Worm (Caenorhabditis elegans) whole organism, L4 larva: ENCODE data around the gene C44H9.6.

Experiments used
- T20F7.1 ChIP-seq: fragments of 200-800 bp; sonication (Bioruptor generic); optimal IDR thresholded peaks from 2 replicates; lab custom pipeline; 2018; ENCODE audit warnings: mild to moderate bottlenecking, missing genetic modification characterization, missing compliant biosample characterization
- Y5F2A.4 ChIP-seq: fragments of 200-800 bp; sonication (Bioruptor generic); optimal IDR thresholded peaks from 2 replicates; lab custom pipeline; 2018; ENCODE audit warnings: mild to moderate bottlenecking, missing genetic modification characterization, missing compliant biosample characterization
- aha-1 ChIP-seq: fragments of 150-350 bp; peaks from one replicate; lab custom pipeline; 2014; ENCODE audit warnings: missing biosample characterization, missing genetic modification characterization
- ceh-20 ChIP-seq: fragments of 200-800 bp; sonication (Bioruptor generic); IDR thresholded peaks from 2 replicates; pipeline ENCODE4 v1.3.6; 2022; ENCODE audit warnings: missing genetic modification reagents, missing genetic modification characterization, missing compliant biosample characterization
- ceh-32 ChIP-seq: sonication (generic microtip); optimal IDR thresholded peaks from 2 replicates; lab custom pipeline; 2016; ENCODE audit warnings: mild to moderate bottlenecking, missing genetic modification characterization, missing compliant biosample characterization; ENCODE audit not compliant: poor library complexity
- ctbp-1 ChIP-seq: fragments of 200-800 bp; sonication (Bioruptor generic); IDR thresholded peaks from 2 replicates; pipeline ENCODE4 v1.3.6; 2022; ENCODE audit warnings: missing genetic modification reagents, missing genetic modification characterization, missing compliant biosample characterization
- daf-16 ChIP-seq, 3 experiments: sonication (generic microtip); optimal IDR thresholded peaks; 2 replicates each; lab custom pipeline; 2016 to 2017; ENCODE audit warnings: missing genetic modification characterization in 3 of 3, missing genetic modification reagents in 3 of 3, mild to moderate bottlenecking in 2 of 3, missing compliant biosample characterization in 2 of 3, missing biosample characterization in 1 of 3, moderate library complexity in 1 of 3
- daf-8 ChIP-seq: fragments of 200-800 bp; sonication (Bioruptor generic); IDR thresholded peaks from 2 replicates; pipeline ENCODE4 v1.3.6; 2022; ENCODE audit warnings: missing genetic modification characterization, missing compliant biosample characterization
- dmd-6 ChIP-seq: fragments of 200-800 bp; sonication (Bioruptor generic); IDR thresholded peaks from 2 replicates; pipeline ENCODE4 v1.3.6; 2022; ENCODE audit warnings: missing genetic modification reagents, missing genetic modification characterization, missing compliant biosample characterization
- dmd-8 ChIP-seq: fragments of 200-800 bp; sonication (Bioruptor generic); IDR thresholded peaks from 2 replicates; pipeline ENCODE4 v1.3.6; 2022; ENCODE audit warnings: missing genetic modification characterization, missing compliant biosample characterization
- duxl-1 ChIP-seq: sonication (generic microtip); optimal IDR thresholded peaks from 2 replicates; lab custom pipeline; 2016; ENCODE audit warnings: mild to moderate bottlenecking, missing genetic modification characterization, moderate library complexity, missing compliant biosample characterization; ENCODE audit not compliant: poor library complexity
- dve-1 ChIP-seq: sonication (generic microtip); optimal IDR thresholded peaks from 2 replicates; lab custom pipeline; 2017; ENCODE audit warnings: antibody characterized with exemption, mild to moderate bottlenecking, missing genetic modification characterization, missing compliant biosample characterization; ENCODE audit not compliant: insufficient read depth
- egl-27 ChIP-seq: sonication (generic microtip); optimal IDR thresholded peaks from 3 replicates; lab custom pipeline; 2017; ENCODE audit warnings: missing biosample characterization, missing genetic modification reagents, missing genetic modification characterization
- egl-43 ChIP-seq: fragments of 200-800 bp; sonication (Bioruptor generic); IDR thresholded peaks from 2 replicates; pipeline ENCODE4 v1.3.6; 2022; ENCODE audit warnings: missing genetic modification reagents, missing genetic modification characterization, missing compliant biosample characterization
- hif-1 ChIP-seq, 2 experiments: sonication (generic microtip); optimal IDR thresholded peaks; 2 replicates each; lab custom pipeline; 2016 to 2017; ENCODE audit warnings: missing compliant biosample characterization in 2 of 2, missing genetic modification characterization in 2 of 2, missing genetic modification reagents in 2 of 2, missing genotype in 2 of 2, mild to moderate bottlenecking in 1 of 2
- hlh-11 ChIP-seq: fragments of 200-800 bp; sonication (Bioruptor generic); optimal IDR thresholded peaks from 2 replicates; lab custom pipeline; 2018; ENCODE audit warnings: mild to moderate bottlenecking, missing genetic modification characterization, missing compliant biosample characterization
- hlh-30 ChIP-seq: sonication (generic microtip); optimal IDR thresholded peaks from 2 replicates; lab custom pipeline; 2017; ENCODE audit warnings: antibody characterized with exemption, mild to moderate bottlenecking, missing genetic modification characterization, missing compliant biosample characterization; ENCODE audit not compliant: insufficient read depth
- lin-1 ChIP-seq: fragments of 200-800 bp; sonication (Bioruptor generic); IDR thresholded peaks from 2 replicates; pipeline ENCODE4 v1.3.6; 2022; ENCODE audit warnings: missing genetic modification reagents, missing genetic modification characterization, missing compliant biosample characterization
- lin-13 ChIP-seq: fragments of 150-350 bp; optimal IDR thresholded peaks from 2 replicates; lab custom pipeline; 2014; ENCODE audit warnings: missing biosample characterization, missing genetic modification reagents, missing genetic modification characterization
- lin-15B ChIP-seq: fragments of 150-350 bp; sonication (generic microtip); optimal IDR thresholded peaks from 3 replicates; lab custom pipeline; 2014; ENCODE audit warnings: missing biosample characterization, missing genetic modification characterization
- lir-3 ChIP-seq: sonication (generic microtip); optimal IDR thresholded peaks from 2 replicates; lab custom pipeline; 2016; ENCODE audit warnings: mild to moderate bottlenecking, missing genetic modification characterization, missing compliant biosample characterization
- lsy-2 ChIP-seq, 2 experiments: fragments of 150-350 bp in 1 of 2; sonication (generic microtip) in 1 of 2; optimal IDR thresholded peaks; 2 replicates each; lab custom pipeline; 2014 to 2017; ENCODE audit warnings: missing biosample characterization in 2 of 2, missing genetic modification characterization in 2 of 2
- madf-9 ChIP-seq: fragments of 200-800 bp; sonication (Bioruptor generic); conservative IDR thresholded peaks from 2 replicates; pipeline ENCODE4 v1.3.6; 2022; ENCODE audit warnings: missing genetic modification reagents, missing genetic modification characterization, missing compliant biosample characterization
- mdl-1 ChIP-seq, 2 experiments: fragments of 150-350 bp in 1 of 2; sonication (generic microtip) in 1 of 2; optimal IDR thresholded peaks; 2 replicates each; lab custom pipeline; 2014 to 2017; ENCODE audit warnings: missing biosample characterization in 2 of 2, missing genetic modification characterization in 2 of 2
- mxl-3 ChIP-seq: fragments of 200-800 bp; sonication (Bioruptor generic); optimal IDR thresholded peaks from 2 replicates; lab custom pipeline; 2018; ENCODE audit warnings: mild to moderate bottlenecking, missing genetic modification characterization, missing compliant biosample characterization
- nhr-102 ChIP-seq: sonication (generic microtip); optimal IDR thresholded peaks from 2 replicates; lab custom pipeline; 2016; ENCODE audit warnings: mild to moderate bottlenecking, missing genetic modification characterization, moderate library complexity, missing compliant biosample characterization
- nhr-11 ChIP-seq: fragments of 150-350 bp; optimal IDR thresholded peaks from 2 replicates; lab custom pipeline; 2014; ENCODE audit warnings: missing biosample characterization, missing genetic modification characterization
- nhr-25 ChIP-seq: sonication (generic microtip); optimal IDR thresholded peaks from 2 replicates; lab custom pipeline; 2017; ENCODE audit warnings: missing genetic modification characterization, mild to moderate bottlenecking, missing compliant biosample characterization, antibody characterized with exemption, moderate library complexity, borderline replicate concordance; ENCODE audit not compliant: insufficient read depth
- nhr-28 ChIP-seq: fragments of 150-350 bp; optimal IDR thresholded peaks from 2 replicates; lab custom pipeline; 2014; ENCODE audit warnings: missing biosample characterization, missing genetic modification characterization
- nhr-6 ChIP-seq: fragments of 150-350 bp; optimal IDR thresholded peaks from 2 replicates; lab custom pipeline; 2014; ENCODE audit warnings: missing biosample characterization, missing genetic modification characterization
- pqm-1 ChIP-seq: sonication (generic microtip); optimal IDR thresholded peaks from 2 replicates; lab custom pipeline; 2017; ENCODE audit warnings: missing biosample characterization, missing genetic modification characterization
- set-16 ChIP-seq: fragments of 200-800 bp; sonication (Bioruptor generic); IDR thresholded peaks from 2 replicates; pipeline ENCODE4 v1.3.6; 2022; ENCODE audit warnings: missing genetic modification reagents, missing genetic modification characterization, missing compliant biosample characterization
- tag-97 ChIP-seq: fragments of 200-800 bp; sonication (Bioruptor generic); IDR thresholded peaks from 2 replicates; pipeline ENCODE4 v1.3.6; 2022; ENCODE audit warnings: missing genetic modification characterization, missing compliant biosample characterization
- unc-39 ChIP-seq: sonication (generic microtip); optimal IDR thresholded peaks from 2 replicates; lab custom pipeline; 2017; ENCODE audit warnings: missing biosample characterization, missing genetic modification characterization
- vab-7 ChIP-seq: fragments of 200-800 bp; sonication (Bioruptor generic); IDR thresholded peaks from 2 replicates; pipeline ENCODE4 v1.3.6; 2022; ENCODE audit warnings: missing genetic modification reagents, missing genetic modification characterization, missing compliant biosample characterization
- zfp-2 ChIP-seq: sonication (generic microtip); optimal IDR thresholded peaks from 2 replicates; lab custom pipeline; 2016; ENCODE audit warnings: mild to moderate bottlenecking, missing genetic modification characterization, missing compliant biosample characterization
- zfp-3 ChIP-seq: fragments of 200-800 bp; sonication (Bioruptor generic); conservative IDR thresholded peaks from 2 replicates; pipeline ENCODE4 v1.3.6; 2022; ENCODE audit warnings: missing genetic modification reagents, missing genetic modification characterization, missing compliant biosample characterization
- zip-2 ChIP-seq: fragments of 150-350 bp; optimal IDR thresholded peaks from 2 replicates; lab custom pipeline; 2014; ENCODE audit warnings: missing biosample characterization, missing genetic modification characterization
- ztf-11 ChIP-seq: fragments of 150-350 bp; optimal IDR thresholded peaks from 2 replicates; lab custom pipeline; 2014; ENCODE audit warnings: missing biosample characterization, missing genetic modification characterization
- ztf-7 ChIP-seq: fragments of 150-350 bp; optimal IDR thresholded peaks from 2 replicates; lab custom pipeline; 2014; ENCODE audit warnings: missing biosample characterization, missing genetic modification characterization

Gene C44H9.6

ce11 chrV:12879349-12879748, 34.2 kb upstream of the C44H9.6 start:
- TF ChIP-seq T20F7.1 (GFP tag; lab: Kevin White, UChicago) (no peak), hlh-11 (tag; lab: Kevin White, UChicago) (peak; percentile 32), lin-13 (GFP tag; lab: Kevin White, UChicago) (no peak), vab-7 (GFP tag; lab: Robert Waterston, UW) (no peak), nhr-102 (tag; lab: Kevin White, UChicago) (no peak), daf-16 (GFP tag; optimal IDR thresholded peaks at IDR 0.05; lab: Kevin White, UChicago) (no peak), daf-16 (tag; optimal IDR thresholded peaks at IDR 0.05; lab: Kevin White, UChicago) (no peak), nhr-28 (peak; percentile 39), daf-8 (GFP tag; lab: Robert Waterston, UW) (no peak), unc-39 (tag; lab: Kevin White, UChicago) (no peak), ztf-11 (tag; lab: Kevin White, UChicago) (no peak), mxl-3 (GFP tag; lab: Kevin White, UChicago) (peak; percentile 51), dmd-8 (no peak), ctbp-1 (GFP tag; lab: Robert Waterston, UW) (no peak), pqm-1 (tag; lab: Kevin White, UChicago) (no peak), zfp-3 (no peak), tag-97 (no peak), ztf-7 (no peak)
- TF ChIP-seq, all 104 proteins: peak for 3

- peak; percentile 7 for TF ChIP-seq nhr-6 (tag; lab: Kevin White, UChicago)
- no peak for TF ChIP-seq ztf-11 (tag; lab: Kevin White, UChicago)
- TF ChIP-seq lsy-2 (tag; optimal IDR thresholded peaks at IDR 0.05; lab: Kevin White, UChicago) = no peak
- no peak for TF ChIP-seq nhr-102 (tag; lab: Kevin White, UChicago)
- peak; percentile 52 for TF ChIP-seq pqm-1 (tag; lab: Kevin White, UChicago)
- TF ChIP-seq dmd-8 = no peak
- TF ChIP-seq dmd-6 (GFP tag; lab: Robert Waterston, UW) = peak; percentile 48; the same call in 1 of the 2 replicates
- TF ChIP-seq lir-3 (tag; lab: Kevin White, UChicago) = no peak
- TF ChIP-seq vab-7 (GFP tag; lab: Robert Waterston, UW) = no peak
- TF ChIP-seq lin-1 = no peak
- no peak for TF ChIP-seq egl-27 (tag; lab: Kevin White, UChicago)
- TF ChIP-seq ceh-20 (GFP tag; lab: Robert Waterston, UW) = no peak
- no peak for TF ChIP-seq egl-43 (GFP tag; lab: Robert Waterston, UW)
- no peak for TF ChIP-seq ceh-32 (tag; lab: Kevin White, UChicago)
- no peak for TF ChIP-seq hlh-11 (tag; lab: Kevin White, UChicago)
- TF ChIP-seq lin-15B = no peak
- no peak for TF ChIP-seq ztf-7
- TF ChIP-seq nhr-28 = no peak
- no peak for TF ChIP-seq mdl-1 (tag; optimal IDR thresholded peaks at IDR 0.05; lab: Kevin White, UChicago)
- TF ChIP-seq nhr-25 (tag; lab: Kevin White, UChicago) = no peak
- TF ChIP-seq madf-9 = no peak
- no peak for TF ChIP-seq duxl-1 (tag; lab: Kevin White, UChicago)
- TF ChIP-seq Y5F2A.4 = no peak
- TF ChIP-seq zfp-2 (tag; lab: Kevin White, UChicago) = no peak
- TF ChIP-seq zip-2 (tag; lab: Kevin White, UChicago) = no peak
These were observed 32.4 kb upstream of the C44H9.6 start for ce11 chrV:12877579-12877978.

ce11 chrV:12876708-12877107, 31.6 kb upstream of the C44H9.6 start:
- TF ChIP-seq T20F7.1 (GFP tag; lab: Kevin White, UChicago) = no peak
- TF ChIP-seq daf-16 (GFP tag; optimal IDR thresholded peaks at IDR 0.05; lab: Kevin White, UChicago) = no peak
- peak; percentile 84 for TF ChIP-seq daf-16 (tag; optimal IDR thresholded peaks at IDR 0.05; lab: Kevin White, UChicago)
- peak; percentile 69 for TF ChIP-seq nhr-28
- TF ChIP-seq dmd-6 (GFP tag; lab: Robert Waterston, UW) = peak; percentile 52
- TF ChIP-seq set-16 (GFP tag; lab: Robert Waterston, UW) = no peak
- TF ChIP-seq aha-1 (tag; lab: Kevin White, UChicago) = peak; percentile 35
- peak in 1 of 2 experiments; percentile 20 for TF ChIP-seq mdl-1 (tag; optimal IDR thresholded peaks at IDR 0.05; lab: Kevin White, UChicago)
- peak; percentile 38 for TF ChIP-seq pqm-1 (tag; lab: Kevin White, UChicago)
- peak; percentile 46 for TF ChIP-seq dve-1
- peak; percentile 59 for TF ChIP-seq hlh-11 (tag; lab: Kevin White, UChicago)
- TF ChIP-seq lin-1 = 0 out of 2 replicates have a peak, but pooled peaks have one; percentile 29
- no peak for TF ChIP-seq nhr-11
- no peak for TF ChIP-seq hif-1 (tag; optimal IDR thresholded peaks at IDR 0.05; lab: Kevin White, UChicago)
- peak; percentile 60 for TF ChIP-seq hlh-30
